Worm (Caenorhabditis elegans): ENCODE data around the gene srx-2.

ce11 chrV:9044871-9045270 is 35.6 kb downstream of the srx-2 start, which contains the start of gene nhr-30:
- TF ChIP-seq fos-1 (tag; optimal IDR thresholded peaks at IDR 0.05) (no peak), lin-15B (tag; optimal IDR thresholded peaks at IDR 0.05) (no peak), zag-1 (tag; optimal IDR thresholded peaks at IDR 0.05) (no peak), ceh-62 (tag; optimal IDR thresholded peaks at IDR 0.05) (no peak), R02D3.7 (tag; optimal IDR thresholded peaks at IDR 0.05) (no peak), nhr-237 (tag; optimal IDR thresholded peaks at IDR 0.05) (no peak), zip-11 (GFP tag; IDR thresholded peaks at IDR 0.05) (no peak), mdl-1 (tag; optimal IDR thresholded peaks at IDR 0.05) (no peak), unc-39 (tag; optimal IDR thresholded peaks at IDR 0.05) (no peak), daf-12 (tag; optimal IDR thresholded peaks at IDR 0.05) (no peak), ceh-32 (tag; optimal IDR thresholded peaks at IDR 0.05; ENCODE audit: poor library complexity) (no peak), dpl-1 (GFP tag; optimal IDR thresholded peaks at IDR 0.05) (no peak)

Measured in whole organism, L4 larva.